Worm (Caenorhabditis elegans) whole organism, L4 larva: ENCODE measurements around the gene zyg-9.

Source experiments
- F37D6.2 ChIP-seq: sonication (generic microtip); optimal IDR thresholded peaks from 2 replicates; lab custom pipeline; 2016; ENCODE audit warnings: mild to moderate bottlenecking, missing genetic modification characterization, missing compliant biosample characterization
- F49E8.2 ChIP-seq: sonication (generic microtip); optimal IDR thresholded peaks from 2 replicates; lab custom pipeline; 2016; ENCODE audit warnings: missing compliant biosample characterization, mild to moderate bottlenecking, missing genetic modification characterization, borderline replicate concordance
- T20F7.1 ChIP-seq: fragments of 200-800 bp; sonication (Bioruptor generic); optimal IDR thresholded peaks from 2 replicates; lab custom pipeline; 2018; ENCODE audit warnings: mild to moderate bottlenecking, missing genetic modification characterization, missing compliant biosample characterization
- T26A8.4 ChIP-seq: fragments of 200-800 bp; sonication (Bioruptor generic); IDR thresholded peaks from 2 replicates; pipeline ENCODE4 v1.3.6; 2022; ENCODE audit warnings: missing genetic modification characterization, missing compliant biosample characterization
- aha-1 ChIP-seq: fragments of 150-350 bp; peaks from one replicate; lab custom pipeline; 2014; ENCODE audit warnings: missing biosample characterization, missing genetic modification characterization
- daf-16 ChIP-seq, 3 experiments: sonication (generic microtip); optimal IDR thresholded peaks; 2 replicates each; lab custom pipeline; 2016 to 2017; ENCODE audit warnings: missing genetic modification characterization in 3 of 3, missing genetic modification reagents in 3 of 3, mild to moderate bottlenecking in 2 of 3, missing compliant biosample characterization in 2 of 3, missing biosample characterization in 1 of 3, moderate library complexity in 1 of 3
- dmd-9 ChIP-seq: fragments of 200-800 bp; sonication (Bioruptor generic); IDR thresholded peaks from 2 replicates; pipeline ENCODE4 v1.3.6; 2022; ENCODE audit warnings: missing genetic modification reagents, missing genetic modification characterization, missing compliant biosample characterization
- duxl-1 ChIP-seq: sonication (generic microtip); optimal IDR thresholded peaks from 2 replicates; lab custom pipeline; 2016; ENCODE audit warnings: mild to moderate bottlenecking, missing genetic modification characterization, moderate library complexity, missing compliant biosample characterization; ENCODE audit not compliant: poor library complexity
- dve-1 ChIP-seq: sonication (generic microtip); optimal IDR thresholded peaks from 2 replicates; lab custom pipeline; 2017; ENCODE audit warnings: antibody characterized with exemption, mild to moderate bottlenecking, missing genetic modification characterization, missing compliant biosample characterization; ENCODE audit not compliant: insufficient read depth
- egl-27 ChIP-seq: sonication (generic microtip); optimal IDR thresholded peaks from 3 replicates; lab custom pipeline; 2017; ENCODE audit warnings: missing biosample characterization, missing genetic modification reagents, missing genetic modification characterization
- hif-1 ChIP-seq, 2 experiments: sonication (generic microtip); optimal IDR thresholded peaks; 2 replicates each; lab custom pipeline; 2016 to 2017; ENCODE audit warnings: missing compliant biosample characterization in 2 of 2, missing genetic modification characterization in 2 of 2, missing genetic modification reagents in 2 of 2, missing genotype in 2 of 2, mild to moderate bottlenecking in 1 of 2
- hlh-11 ChIP-seq: fragments of 200-800 bp; sonication (Bioruptor generic); optimal IDR thresholded peaks from 2 replicates; lab custom pipeline; 2018; ENCODE audit warnings: mild to moderate bottlenecking, missing genetic modification characterization, missing compliant biosample characterization
- hlh-30 ChIP-seq: sonication (generic microtip); optimal IDR thresholded peaks from 2 replicates; lab custom pipeline; 2017; ENCODE audit warnings: antibody characterized with exemption, mild to moderate bottlenecking, missing genetic modification characterization, missing compliant biosample characterization; ENCODE audit not compliant: insufficient read depth
- lin-13 ChIP-seq: fragments of 150-350 bp; optimal IDR thresholded peaks from 2 replicates; lab custom pipeline; 2014; ENCODE audit warnings: missing biosample characterization, missing genetic modification reagents, missing genetic modification characterization
- lin-38 ChIP-seq: fragments of 200-800 bp; sonication (Bioruptor generic); IDR thresholded peaks from 2 replicates; pipeline ENCODE4 v1.3.6; 2022; ENCODE audit warnings: missing genetic modification reagents, missing genetic modification characterization, missing compliant biosample characterization
- lir-3 ChIP-seq: sonication (generic microtip); optimal IDR thresholded peaks from 2 replicates; lab custom pipeline; 2016; ENCODE audit warnings: mild to moderate bottlenecking, missing genetic modification characterization, missing compliant biosample characterization
- lsy-2 ChIP-seq, 2 experiments: fragments of 150-350 bp in 1 of 2; sonication (generic microtip) in 1 of 2; optimal IDR thresholded peaks; 2 replicates each; lab custom pipeline; 2014 to 2017; ENCODE audit warnings: missing biosample characterization in 2 of 2, missing genetic modification characterization in 2 of 2
- mep-1 ChIP-seq: fragments of 150-350 bp; sonication (generic microtip); optimal IDR thresholded peaks from 3 replicates; lab custom pipeline; 2014; ENCODE audit warnings: missing biosample characterization, missing genetic modification characterization
- mxl-2 ChIP-seq: fragments of 200-800 bp; sonication (Bioruptor generic); conservative IDR thresholded peaks from 2 replicates; pipeline ENCODE4 v1.3.6; 2022; ENCODE audit warnings: missing genetic modification reagents, missing genetic modification characterization, missing compliant biosample characterization
- mxl-3 ChIP-seq: fragments of 200-800 bp; sonication (Bioruptor generic); optimal IDR thresholded peaks from 2 replicates; lab custom pipeline; 2018; ENCODE audit warnings: mild to moderate bottlenecking, missing genetic modification characterization, missing compliant biosample characterization
- nhr-10 ChIP-seq: fragments of 150-350 bp; optimal IDR thresholded peaks from 2 replicates; lab custom pipeline; 2014; ENCODE audit warnings: missing biosample characterization, missing genetic modification characterization
- nhr-11 ChIP-seq: fragments of 150-350 bp; optimal IDR thresholded peaks from 2 replicates; lab custom pipeline; 2014; ENCODE audit warnings: missing biosample characterization, missing genetic modification characterization
- nhr-111 ChIP-seq: fragments of 200-800 bp; sonication (Bioruptor generic); optimal IDR thresholded peaks from 2 replicates; lab custom pipeline; 2018; ENCODE audit warnings: mild to moderate bottlenecking, missing genetic modification characterization, missing compliant biosample characterization
- nhr-76 ChIP-seq: fragments of 150-350 bp; optimal IDR thresholded peaks from 2 replicates; lab custom pipeline; 2014; ENCODE audit warnings: missing biosample characterization, missing genetic modification characterization
- skn-1 ChIP-seq: fragments of 150-350 bp; optimal IDR thresholded peaks from 2 replicates; lab custom pipeline; 2014; ENCODE audit warnings: missing biosample characterization, missing genetic modification characterization
- snpc-1.2 ChIP-seq: fragments of 200-800 bp; sonication (Bioruptor generic); IDR thresholded peaks from 2 replicates; pipeline ENCODE4 v1.3.6; 2022; ENCODE audit warnings: missing genetic modification reagents, missing genetic modification characterization, missing compliant biosample characterization
- tag-97 ChIP-seq: fragments of 200-800 bp; sonication (Bioruptor generic); IDR thresholded peaks from 2 replicates; pipeline ENCODE4 v1.3.6; 2022; ENCODE audit warnings: missing genetic modification characterization, missing compliant biosample characterization
- unc-39 ChIP-seq: sonication (generic microtip); optimal IDR thresholded peaks from 2 replicates; lab custom pipeline; 2017; ENCODE audit warnings: missing biosample characterization, missing genetic modification characterization
- unc-62 ChIP-seq, 3 experiments: fragments of 150-350 bp in 1 of 3; sonication (generic microtip); optimal IDR thresholded peaks in 2 of 3; peaks in 1 of 3; 1 replicate in 1 of 3; 2 replicates in 2 of 3; lab custom pipeline; 2014 to 2017; ENCODE audit warnings: missing biosample characterization in 3 of 3, missing genetic modification characterization in 3 of 3, missing genetic modification reagents in 3 of 3, missing genotype in 1 of 3
- vab-7 ChIP-seq: fragments of 200-800 bp; sonication (Bioruptor generic); IDR thresholded peaks from 2 replicates; pipeline ENCODE4 v1.3.6; 2022; ENCODE audit warnings: missing genetic modification reagents, missing genetic modification characterization, missing compliant biosample characterization
- zfp-2 ChIP-seq: sonication (generic microtip); optimal IDR thresholded peaks from 2 replicates; lab custom pipeline; 2016; ENCODE audit warnings: mild to moderate bottlenecking, missing genetic modification characterization, missing compliant biosample characterization
- zfp-3 ChIP-seq: fragments of 200-800 bp; sonication (Bioruptor generic); conservative IDR thresholded peaks from 2 replicates; pipeline ENCODE4 v1.3.6; 2022; ENCODE audit warnings: missing genetic modification reagents, missing genetic modification characterization, missing compliant biosample characterization
- zip-11 ChIP-seq: fragments of 200-800 bp; sonication (Bioruptor generic); IDR thresholded peaks from 2 replicates; pipeline ENCODE4 v1.3.6; 2022; ENCODE audit warnings: missing genetic modification characterization, missing compliant biosample characterization
- ztf-11 ChIP-seq: fragments of 150-350 bp; optimal IDR thresholded peaks from 2 replicates; lab custom pipeline; 2014; ENCODE audit warnings: missing biosample characterization, missing genetic modification characterization

zyg-9 gene

DNA sequence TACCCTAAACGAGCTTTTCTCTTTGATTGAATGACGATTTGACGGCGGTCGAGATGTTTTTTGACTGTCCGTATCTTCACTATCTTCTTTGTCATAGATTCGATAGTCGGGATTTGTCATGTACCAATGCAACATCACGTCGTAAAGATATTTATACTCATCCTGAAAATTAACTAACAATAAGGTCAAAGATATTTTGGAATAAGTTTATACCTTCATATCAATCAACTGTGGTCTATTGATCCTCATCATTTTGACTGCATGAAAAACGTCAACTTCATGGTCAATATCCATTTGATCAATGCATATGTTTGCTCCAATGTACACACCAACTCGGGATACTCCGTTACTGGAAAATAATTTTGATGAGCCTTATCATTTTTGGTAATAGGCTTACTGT lies 30.5 kb downstream of the zyg-9 start:
- no peak for TF ChIP-seq F37D6.2 (tag; lab: Kevin White, UChicago)
- no peak for TF ChIP-seq nhr-10 (tag; lab: Kevin White, UChicago)
- no peak for TF ChIP-seq mep-1 (tag; lab: Kevin White, UChicago)
- peak in 1 of 2 experiments; percentile 63 for TF ChIP-seq unc-62 (GFP tag; optimal IDR thresholded peaks at IDR 0.05 in 1 of 2; lab: Kevin White, UChicago)
- TF ChIP-seq unc-62 (tag; optimal IDR thresholded peaks at IDR 0.05; lab: Kevin White, UChicago) = no peak
- no peak for TF ChIP-seq dmd-9 (GFP tag; lab: Robert Waterston, UW)
- peak; percentile 53 for TF ChIP-seq aha-1 (tag; lab: Kevin White, UChicago)
- no peak for TF ChIP-seq duxl-1 (tag; lab: Kevin White, UChicago)

- no peak for TF ChIP-seq unc-39
- peak in 1 of 2 experiments; percentile 80 for TF ChIP-seq unc-62 (GFP tag; optimal IDR thresholded peaks at IDR 0.05 in 1 of 2; lab: Kevin White, UChicago)
- TF ChIP-seq unc-62 (tag; optimal IDR thresholded peaks at IDR 0.05; lab: Kevin White, UChicago) = no peak
Measured at ce11 chrII:8494228-8494717, 36.7 kb downstream of the zyg-9 start, which contains the start of gene M05D6.9. TSS of gene M05D6.9 (plus strand) at chrII:8494278.

- no peak for TF ChIP-seq F49E8.2 (tag; lab: Kevin White, UChicago)
- peak in 1 of 2 experiments; percentile 65 for TF ChIP-seq daf-16 (GFP tag; optimal IDR thresholded peaks at IDR 0.05; lab: Kevin White, UChicago)
- TF ChIP-seq daf-16 (tag; optimal IDR thresholded peaks at IDR 0.05; lab: Kevin White, UChicago) = no peak
- no peak for TF ChIP-seq nhr-76
- no peak for TF ChIP-seq ztf-11
- TF ChIP-seq tag-97 (GFP tag; lab: Robert Waterston, UW) = no peak
- peak; percentile 45 for TF ChIP-seq hlh-30
- no peak for TF ChIP-seq vab-7 (GFP tag; lab: Robert Waterston, UW)
- TF ChIP-seq zfp-2 (tag; lab: Kevin White, UChicago) = no peak
- no peak for TF ChIP-seq mxl-2 (GFP tag; lab: Robert Waterston, UW)
- no peak for TF ChIP-seq egl-27 (tag; lab: Kevin White, UChicago)
- no peak for TF ChIP-seq zip-11 (GFP tag; lab: Robert Waterston, UW)
- TF ChIP-seq lin-38 (GFP tag; lab: Robert Waterston, UW) = no peak
- TF ChIP-seq zfp-3 (GFP tag; lab: Robert Waterston, UW) = no peak
- no peak for TF ChIP-seq mxl-3 (GFP tag; lab: Kevin White, UChicago)
- TF ChIP-seq hif-1 (tag; optimal IDR thresholded peaks at IDR 0.05; lab: Kevin White, UChicago) = peak in 1 of 2 experiments; percentile 0
- no peak for TF ChIP-seq nhr-111 (GFP tag; lab: Kevin White, UChicago)
- no peak for TF ChIP-seq snpc-1.2
- no peak for TF ChIP-seq lir-3 (tag; lab: Kevin White, UChicago)
- no peak for TF ChIP-seq lin-13
- no peak for TF ChIP-seq T26A8.4 (GFP tag; lab: Robert Waterston, UW)
- no peak for TF ChIP-seq nhr-11 (tag; lab: Kevin White, UChicago)
- TF ChIP-seq T20F7.1 = no peak
- no peak for TF ChIP-seq dve-1 (tag; lab: Kevin White, UChicago)
- no peak for TF ChIP-seq skn-1
- TF ChIP-seq hlh-11 (tag; lab: Kevin White, UChicago) = peak; percentile 29
- TF ChIP-seq, all 104 proteins: peak for 4
Measured at ce11 chrII:8496184-8496583, 38.6 kb downstream of the zyg-9 start.

ce11 chrII:8498173-8498572 lies 40.6 kb downstream of the zyg-9 start:
- TF ChIP-seq aha-1 (tag; lab: Kevin White, UChicago) (peak; percentile 86), lsy-2 (tag; optimal IDR thresholded peaks at IDR 0.05; lab: Kevin White, UChicago) (no peak)
